Worm (Caenorhabditis elegans) whole organism, L1 larva: ENCODE data around the gene C24D10.4.

Experiments used
- ama-1 ChIP-seq: fragments of 150-350 bp; optimal IDR thresholded peaks from 2 replicates; lab custom pipeline; 2014
- ceh-63 ChIP-seq: fragments of 200-800 bp; sonication (Bioruptor generic); optimal IDR thresholded peaks from 2 replicates; lab custom pipeline; 2018; ENCODE audit warnings: mild to moderate bottlenecking, missing genetic modification characterization, missing compliant biosample characterization
- ceh-82 ChIP-seq, 3 experiments: fragments of 150-350 bp in 1 of 3; sonication (generic microtip) in 2 of 3; optimal IDR thresholded peaks; 2 replicates each; lab custom pipeline; 2014 to 2017; ENCODE audit warnings: missing biosample characterization in 3 of 3, missing genetic modification characterization in 3 of 3
- nhr-12 ChIP-seq: sonication (generic microtip); optimal IDR thresholded peaks from 2 replicates; lab custom pipeline; 2017; ENCODE audit warnings: missing biosample characterization, missing genetic modification characterization
- nhr-28 ChIP-seq: fragments of 150-350 bp; optimal IDR thresholded peaks from 2 replicates; lab custom pipeline; 2014; ENCODE audit warnings: missing biosample characterization, missing genetic modification characterization
- nhr-76 ChIP-seq: sonication (generic microtip); optimal IDR thresholded peaks from 2 replicates; lab custom pipeline; 2017; ENCODE audit warnings: missing biosample characterization, missing genetic modification characterization
- nhr-77 ChIP-seq: fragments of 150-350 bp; optimal IDR thresholded peaks from 2 replicates; lab custom pipeline; 2014; ENCODE audit warnings: missing biosample characterization, missing genetic modification characterization
- snpc-4 ChIP-seq: fragments of 150-350 bp; optimal IDR thresholded peaks from 2 replicates; lab custom pipeline; 2014; ENCODE audit warnings: missing biosample characterization, missing genetic modification characterization
- sox-4 ChIP-seq: sonication (generic microtip); optimal IDR thresholded peaks from 2 replicates; lab custom pipeline; 2016; ENCODE audit warnings: missing genetic modification characterization, missing compliant biosample characterization
- swsn-7 ChIP-seq: sonication (generic microtip); optimal IDR thresholded peaks from 2 replicates; lab custom pipeline; 2016; ENCODE audit warnings: missing genetic modification characterization, missing compliant biosample characterization
- unc-62 ChIP-seq: fragments of 150-350 bp; optimal IDR thresholded peaks from 2 replicates; lab custom pipeline; 2014; ENCODE audit warnings: missing biosample characterization, missing genetic modification reagents, missing genetic modification characterization

ce11 chrIV:5134798-5135197, 25.5 kb upstream of the C24D10.4 start:
- TF ChIP-seq nhr-76 (tag; lab: Kevin White, UChicago) (no peak), nhr-77 (tag; lab: Kevin White, UChicago) (no peak), sox-4 (no peak), nhr-12 (tag; lab: Kevin White, UChicago) (no peak), ama-1 (lab: Kevin White, UChicago) (no peak), snpc-4 (no peak), unc-62 (GFP tag; lab: Kevin White, UChicago) (no peak), nhr-28 (tag; lab: Kevin White, UChicago) (no peak), ceh-63 (no peak), swsn-7 (tag; lab: Kevin White, UChicago) (no peak), ceh-82 (tag; optimal IDR thresholded peaks at IDR 0.05; lab: Kevin White, UChicago) (no peak)
